Worm (Caenorhabditis elegans): ENCODE results near the gene mbl-1.

mbl-1 gene

ce11 chrX:16978308-16978707 is at the start of gene mbl-1:
Gene mbl-1, plus strand, starts transcription at chrX:16978608.
- TF ChIP-seq F57C9.4 (tag; optimal IDR thresholded peaks at IDR 0.05) (no peak), mcd-1 (GFP tag; IDR thresholded peaks at IDR 0.05) (no peak), lsl-1 (GFP tag; optimal IDR thresholded peaks at IDR 0.05) (no peak), nfyb-1 (GFP tag; IDR thresholded peaks at IDR 0.05) (no peak), chd-7 (tag; optimal IDR thresholded peaks at IDR 0.05) (no peak), madf-6 (GFP tag; IDR thresholded peaks at IDR 0.05) (no peak), T07F8.4 (tag; optimal IDR thresholded peaks at IDR 0.05) (no peak), snpc-1.1 (tag; optimal IDR thresholded peaks at IDR 0.05; ENCODE audit: insufficient read depth) (no peak), ceh-58 (GFP tag; IDR thresholded peaks at IDR 0.05) (no peak), rpc-1 (optimal IDR thresholded peaks at IDR 0.05) (no peak), rpc-1 (tag; optimal IDR thresholded peaks at IDR 0.05) (no peak), dpl-1 (GFP tag; optimal IDR thresholded peaks at IDR 0.05) (no peak), mxl-1 (tag; optimal IDR thresholded peaks at IDR 0.05) (no peak), Y95B8A.8 (GFP tag; IDR thresholded peaks at IDR 0.05) (no peak), rcor-1 (GFP tag; IDR thresholded peaks at IDR 0.05) (no peak), repo-1 (tag; optimal IDR thresholded peaks at IDR 0.05) (no peak), F33H1.4 (GFP tag; IDR thresholded peaks at IDR 0.05) (no peak), aptf-3 (GFP tag; IDR thresholded peaks at IDR 0.05) (no peak), lin-35 (GFP tag; optimal IDR thresholded peaks at IDR 0.05) (no peak), ZK185.1 (tag; optimal IDR thresholded peaks at IDR 0.05; ENCODE audit: poor library complexity, severe bottlenecking) (no peak), zim-3 (tag; optimal IDR thresholded peaks at IDR 0.05) (no peak)

ce11 chrX:16929560-16930332 is 48.7 kb upstream of the mbl-1 start:
- TF ChIP-seq athp-1 (tag; optimal IDR thresholded peaks at IDR 0.05), result peak; percentile 79
- peak; percentile 73 for TF ChIP-seq ZK185.1 (tag; optimal IDR thresholded peaks at IDR 0.05; ENCODE audit: poor library complexity, severe bottlenecking)
- TF ChIP-seq mxl-1 (tag; optimal IDR thresholded peaks at IDR 0.05), result peak; percentile 49
- TF ChIP-seq F55B11.4 (tag; optimal IDR thresholded peaks at IDR 0.05; ENCODE audit: borderline replicate concordance, insufficient read depth), result no peak
- peak; percentile 98 for TF ChIP-seq lin-40 (tag; optimal IDR thresholded peaks at IDR 0.05)
- TF ChIP-seq nhr-90 (tag; optimal IDR thresholded peaks at IDR 0.05), result peak; percentile 63
- TF ChIP-seq snpc-1.3 (tag; optimal IDR thresholded peaks at IDR 0.05; ENCODE audit: insufficient read depth), result peak; percentile 43
- peak; percentile 93 for TF ChIP-seq madf-10 (tag; optimal IDR thresholded peaks at IDR 0.05)
- TF ChIP-seq T07F8.4 (tag; optimal IDR thresholded peaks at IDR 0.05), result peak; percentile 57
- TF ChIP-seq mes-4 (tag; optimal IDR thresholded peaks at IDR 0.05), result no peak
- no peak for TF ChIP-seq aptf-2 (GFP tag; conservative IDR thresholded peaks at IDR 0.05)
- no peak for TF ChIP-seq ceh-100 (GFP tag; IDR thresholded peaks at IDR 0.05)
- peak; percentile 32 for TF ChIP-seq ets-4 (GFP tag; optimal IDR thresholded peaks at IDR 0.05)
- TF ChIP-seq die-1 (tag; optimal IDR thresholded peaks at IDR 0.05), result peak; percentile 47
- peak; percentile 83 for TF ChIP-seq ztf-3 (GFP tag; optimal IDR thresholded peaks at IDR 0.05)
- peak; percentile 16 for TF ChIP-seq T26A5.8 (tag; optimal IDR thresholded peaks at IDR 0.05)
- 0 out of 2 replicates have a peak, but pooled peaks have one; percentile 84 for TF ChIP-seq bed-1 (GFP tag; IDR thresholded peaks at IDR 0.05)
- TF ChIP-seq lir-1 (GFP tag; conservative IDR thresholded peaks at IDR 0.05), result peak; percentile 79
- TF ChIP-seq ceh-79 (tag; optimal IDR thresholded peaks at IDR 0.05), result peak; percentile 92
- TF ChIP-seq nhr-120 (GFP tag; IDR thresholded peaks at IDR 0.05), result no peak
- TF ChIP-seq hlh-12 (tag; optimal IDR thresholded peaks at IDR 0.05), result peak; percentile 3
- TF ChIP-seq lsy-27 (tag; optimal IDR thresholded peaks at IDR 0.05; ENCODE audit: borderline replicate concordance, insufficient read depth), result no peak
- peak; percentile 27 for TF ChIP-seq akir-1 (GFP tag; optimal IDR thresholded peaks at IDR 0.05)
- TF ChIP-seq sea-2 (GFP tag; IDR thresholded peaks at IDR 0.05), result peak; percentile 77
- peak; percentile 91 for TF ChIP-seq let-526 (GFP tag; IDR thresholded peaks at IDR 0.05)
- TF ChIP-seq egrh-3 (GFP tag; IDR thresholded peaks at IDR 0.05), result peak; percentile 67
- peak; percentile 97 for TF ChIP-seq ceh-27 (GFP tag; optimal IDR thresholded peaks at IDR 0.05)
- TF ChIP-seq D2030.7 (GFP tag; IDR thresholded peaks at IDR 0.05), result no peak
- no peak for TF ChIP-seq sdz-38 (tag; optimal IDR thresholded peaks at IDR 0.05)
- TF ChIP-seq nfyb-1 (GFP tag; IDR thresholded peaks at IDR 0.05), result peak; percentile 96

All from whole organism, young adult.